Worm (Caenorhabditis elegans) whole organism, late embryonic: ENCODE results near the gene mdt-20.

Source experiments
- C38D4.7 ChIP-seq: fragments of 200-800 bp; sonication (Bioruptor generic); optimal IDR thresholded peaks from 2 replicates; lab custom pipeline; 2018; ENCODE audit warnings: mild to moderate bottlenecking, missing genetic modification characterization, moderate library complexity, missing compliant biosample characterization
- K02D7.2 ChIP-seq: sonication (generic microtip); optimal IDR thresholded peaks from 2 replicates; lab custom pipeline; 2017; ENCODE audit warnings: mild to moderate bottlenecking, missing genetic modification characterization, missing compliant biosample characterization
- K09A11.1 ChIP-seq: sonication (generic microtip); optimal IDR thresholded peaks from 2 replicates; lab custom pipeline; 2017; ENCODE audit warnings: antibody characterized with exemption, mild to moderate bottlenecking, missing genetic modification characterization, missing compliant biosample characterization; ENCODE audit not compliant: insufficient read depth
- T23F11.4 ChIP-seq: fragments of 200-800 bp; sonication (Bioruptor generic); optimal IDR thresholded peaks from 2 replicates; lab custom pipeline; 2018; ENCODE audit warnings: mild to moderate bottlenecking, missing genetic modification characterization, missing compliant biosample characterization
- Y22D7AL.16 ChIP-seq: sonication (generic microtip); optimal IDR thresholded peaks from 2 replicates; lab custom pipeline; 2016; ENCODE audit warnings: missing genetic modification characterization, missing compliant biosample characterization
- ahr-1 ChIP-seq: sonication (generic microtip); optimal IDR thresholded peaks from 2 replicates; lab custom pipeline; 2016; ENCODE audit warnings: missing genetic modification characterization, missing compliant biosample characterization
- ama-1 ChIP-seq: fragments of 150-350 bp; optimal IDR thresholded peaks from 2 replicates; lab custom pipeline; 2014
- ceh-14 ChIP-seq: sonication (generic microtip); optimal IDR thresholded peaks from 2 replicates; lab custom pipeline; 2016; ENCODE audit warnings: missing genotype, missing genetic modification characterization, missing compliant biosample characterization
- ceh-18 ChIP-seq: sonication (generic microtip); optimal IDR thresholded peaks from 2 replicates; lab custom pipeline; 2016; ENCODE audit warnings: missing genetic modification characterization, missing compliant biosample characterization
- ceh-19 ChIP-seq: fragments of 200-800 bp; sonication (Bioruptor generic); optimal IDR thresholded peaks from 2 replicates; lab custom pipeline; 2018; ENCODE audit warnings: mild to moderate bottlenecking, missing genetic modification characterization, missing compliant biosample characterization
- ceh-2 ChIP-seq: sonication (generic microtip); optimal IDR thresholded peaks from 2 replicates; lab custom pipeline; 2016; ENCODE audit warnings: missing genotype, missing genetic modification characterization, missing compliant biosample characterization
- ceh-22 ChIP-seq: sonication (generic microtip); optimal IDR thresholded peaks from 2 replicates; lab custom pipeline; 2017; ENCODE audit warnings: missing biosample characterization, missing genetic modification characterization
- ceh-24 ChIP-seq: sonication (generic microtip); optimal IDR thresholded peaks from 2 replicates; lab custom pipeline; 2016; ENCODE audit warnings: mild to moderate bottlenecking, missing genetic modification characterization, missing compliant biosample characterization
- ceh-30 ChIP-seq: fragments of 150-350 bp; optimal IDR thresholded peaks from 2 replicates; lab custom pipeline; 2014; ENCODE audit warnings: missing biosample characterization, missing genetic modification characterization
- ceh-31 ChIP-seq: sonication (generic microtip); optimal IDR thresholded peaks from 2 replicates; lab custom pipeline; 2016; ENCODE audit warnings: missing genetic modification characterization, missing compliant biosample characterization
- ceh-34 ChIP-seq: sonication (generic microtip); optimal IDR thresholded peaks from 2 replicates; lab custom pipeline; 2016; ENCODE audit warnings: mild to moderate bottlenecking, missing genetic modification characterization, missing compliant biosample characterization
- ceh-45 ChIP-seq: fragments of 200-800 bp; sonication (Bioruptor generic); IDR thresholded peaks from 2 replicates; pipeline ENCODE4 v1.3.6; 2022; ENCODE audit warnings: missing genetic modification reagents, missing genetic modification characterization, missing compliant biosample characterization
- ceh-6 ChIP-seq: fragments of 200-800 bp; sonication (Bioruptor generic); optimal IDR thresholded peaks from 2 replicates; lab custom pipeline; 2018; ENCODE audit warnings: mild to moderate bottlenecking, missing genetic modification characterization, missing compliant biosample characterization
- ceh-9 ChIP-seq: sonication (generic microtip); optimal IDR thresholded peaks from 2 replicates; lab custom pipeline; 2016; ENCODE audit warnings: mild to moderate bottlenecking, missing genetic modification characterization, inconsistent platforms, missing compliant biosample characterization
- dmd-4 ChIP-seq: sonication (generic microtip); optimal IDR thresholded peaks from 2 replicates; lab custom pipeline; 2016; ENCODE audit warnings: borderline replicate concordance, missing genetic modification characterization, missing compliant biosample characterization
- elt-4 ChIP-seq: sonication (generic microtip); optimal IDR thresholded peaks from 2 replicates; lab custom pipeline; 2016; ENCODE audit warnings: missing genetic modification characterization, missing compliant biosample characterization
- eyg-1 ChIP-seq: sonication (generic microtip); optimal IDR thresholded peaks from 2 replicates; lab custom pipeline; 2016; ENCODE audit warnings: missing genotype, missing genetic modification characterization, missing compliant biosample characterization
- fax-1 ChIP-seq: sonication (generic microtip); optimal IDR thresholded peaks from 2 replicates; lab custom pipeline; 2016; ENCODE audit warnings: missing genotype, missing genetic modification characterization, missing compliant biosample characterization
- fkh-10 ChIP-seq: fragments of 150-350 bp; optimal IDR thresholded peaks from 2 replicates; lab custom pipeline; 2014; ENCODE audit warnings: missing biosample characterization, missing genetic modification reagents, missing genetic modification characterization
- fkh-6 ChIP-seq: sonication (generic microtip); optimal IDR thresholded peaks from 2 replicates; lab custom pipeline; 2016; ENCODE audit warnings: missing genetic modification characterization, missing compliant biosample characterization
- hlh-13 ChIP-seq: fragments of 200-800 bp; sonication (Bioruptor generic); optimal IDR thresholded peaks from 2 replicates; lab custom pipeline; 2018; ENCODE audit warnings: mild to moderate bottlenecking, missing genetic modification characterization, missing compliant biosample characterization
- hlh-15 ChIP-seq: sonication (generic microtip); optimal IDR thresholded peaks from 2 replicates; lab custom pipeline; 2016; ENCODE audit warnings: missing genetic modification characterization, missing compliant biosample characterization
- hlh-30 ChIP-seq: sonication (generic microtip); optimal IDR thresholded peaks from 2 replicates; lab custom pipeline; 2017; ENCODE audit warnings: antibody characterized with exemption, missing genetic modification characterization, missing compliant biosample characterization; ENCODE audit not compliant: insufficient read depth
- hlh-6 ChIP-seq: sonication (generic microtip); optimal IDR thresholded peaks from 2 replicates; lab custom pipeline; 2016; ENCODE audit warnings: missing genotype, missing genetic modification characterization, missing compliant biosample characterization
- madf-2 ChIP-seq: sonication (generic microtip); optimal IDR thresholded peaks from 2 replicates; lab custom pipeline; 2017; ENCODE audit warnings: missing genetic modification characterization, missing compliant biosample characterization
- nfya-1 ChIP-seq: sonication (generic microtip); optimal IDR thresholded peaks from 2 replicates; lab custom pipeline; 2017; ENCODE audit warnings: missing genetic modification characterization, mild to moderate bottlenecking, missing compliant biosample characterization, antibody characterized with exemption, moderate library complexity
- nhr-11 ChIP-seq: fragments of 150-350 bp; optimal IDR thresholded peaks from 2 replicates; lab custom pipeline; 2014; ENCODE audit warnings: missing biosample characterization, missing genetic modification characterization
- pag-3 ChIP-seq: sonication (generic microtip); optimal IDR thresholded peaks from 2 replicates; lab custom pipeline; 2016; ENCODE audit warnings: missing compliant biosample characterization, missing genetic modification characterization, borderline replicate concordance
- pha-4 ChIP-seq: fragments of 150-350 bp; optimal IDR thresholded peaks from 2 replicates; lab custom pipeline; 2018; ENCODE audit warnings: missing biosample characterization, missing genetic modification reagents, missing genetic modification characterization
- pros-1 ChIP-seq: fragments of 150-350 bp; optimal IDR thresholded peaks from 2 replicates; lab custom pipeline; 2014; ENCODE audit warnings: missing biosample characterization, missing genetic modification reagents, missing genetic modification characterization
- rnt-1 ChIP-seq: sonication (generic microtip); optimal IDR thresholded peaks from 2 replicates; lab custom pipeline; 2016; ENCODE audit warnings: missing genetic modification characterization, missing compliant biosample characterization
- sdc-2 ChIP-seq: sonication (generic microtip); optimal IDR thresholded peaks from 2 replicates; lab custom pipeline; 2016; ENCODE audit warnings: missing genotype, missing genetic modification characterization, missing compliant biosample characterization
- sox-4 ChIP-seq: sonication (generic microtip); optimal IDR thresholded peaks from 2 replicates; lab custom pipeline; 2017; ENCODE audit warnings: mild to moderate bottlenecking, missing genetic modification characterization, inconsistent platforms, missing compliant biosample characterization
- syd-9 ChIP-seq: sonication (generic microtip); optimal IDR thresholded peaks from 2 replicates; lab custom pipeline; 2016; ENCODE audit warnings: mild to moderate bottlenecking, missing genetic modification characterization, moderate library complexity, missing compliant biosample characterization
- tbx-2 ChIP-seq: sonication (generic microtip); optimal IDR thresholded peaks from 2 replicates; lab custom pipeline; 2016; ENCODE audit warnings: missing genetic modification characterization, missing compliant biosample characterization
- unc-3 ChIP-seq, 2 experiments: fragments of 200-800 bp in 1 of 2; sonication (Bioruptor generic) in 1 of 2; sonication (generic microtip) in 1 of 2; conservative IDR thresholded peaks in 1 of 2; optimal IDR thresholded peaks in 1 of 2; 2 replicates each; pipeline versions ENCODE4 v1.3.6 to Lab custom; 2016 to 2022; ENCODE audit warnings: missing compliant biosample characterization in 2 of 2, missing genetic modification characterization in 2 of 2, missing genetic modification reagents in 1 of 2
- unc-55 ChIP-seq: sonication (generic microtip); optimal IDR thresholded peaks from 2 replicates; lab custom pipeline; 2017; ENCODE audit warnings: missing biosample characterization, missing genetic modification reagents, missing genetic modification characterization
- unc-86 ChIP-seq: sonication (generic microtip); optimal IDR thresholded peaks from 2 replicates; lab custom pipeline; 2016; ENCODE audit warnings: missing genetic modification characterization, missing compliant biosample characterization
- zip-5 ChIP-seq: sonication (generic microtip); optimal IDR thresholded peaks from 2 replicates; lab custom pipeline; 2016; ENCODE audit warnings: missing genetic modification characterization, missing compliant biosample characterization

mdt-20 gene

ce11 chrIV:1168311-1168965, 19.2 kb upstream of the mdt-20 start:
- TF ChIP-seq eyg-1 (tag; lab: Kevin White, UChicago) = no peak
- no peak for TF ChIP-seq madf-2
- peak; percentile 20 for TF ChIP-seq nfya-1 (tag; lab: Kevin White, UChicago)
- TF ChIP-seq pros-1 (tag; lab: Kevin White, UChicago) = peak; percentile 5
- no peak for TF ChIP-seq tbx-2 (tag; lab: Kevin White, UChicago)
- TF ChIP-seq unc-55 (GFP tag; lab: Kevin White, UChicago) = peak; percentile 20
- no peak for TF ChIP-seq T23F11.4
- TF ChIP-seq hlh-30 (tag; lab: Kevin White, UChicago) = peak; percentile 67
- no peak for TF ChIP-seq pha-4
- TF ChIP-seq rnt-1 = peak; percentile 1
- no peak for TF ChIP-seq unc-86 (tag; lab: Kevin White, UChicago)
- TF ChIP-seq fax-1 = no peak
- no peak for TF ChIP-seq ceh-19 (GFP tag; lab: Kevin White, UChicago)
- TF ChIP-seq pag-3 = no peak

- TF ChIP-seq ahr-1 (tag; lab: Kevin White, UChicago) (no peak), hlh-6 (tag; lab: Kevin White, UChicago) (no peak), ceh-45 (GFP tag; lab: Robert Waterston, UW) (no peak), fax-1 (no peak), ceh-22 (tag; lab: Kevin White, UChicago) (no peak), ceh-18 (no peak), ceh-34 (tag; lab: Kevin White, UChicago) (no peak), ceh-6 (GFP tag; lab: Kevin White, UChicago) (no peak), ama-1 (lab: Kevin White, UChicago) (no peak), C38D4.7 (GFP tag; lab: Kevin White, UChicago) (no peak), ceh-14 (tag; lab: Kevin White, UChicago) (no peak), K02D7.2 (tag; lab: Kevin White, UChicago) (no peak), nhr-11 (tag; lab: Kevin White, UChicago) (no peak)
These were observed 17.2 kb upstream of the mdt-20 start, which contains the start of gene cec-2 for ce11 chrIV:1170408-1170807. Gene cec-2 (plus strand): TSS chrIV:1170708.

ce11 chrIV:1174411-1174810, 13.2 kb upstream of the mdt-20 start:
- TF ChIP-seq ceh-24 (tag; lab: Kevin White, UChicago) = no peak
- no peak for TF ChIP-seq fkh-6 (tag; lab: Kevin White, UChicago)
- no peak for TF ChIP-seq dmd-4 (tag; lab: Kevin White, UChicago)
- no peak for TF ChIP-seq pag-3
- TF ChIP-seq ceh-45 (GFP tag; lab: Robert Waterston, UW) = no peak
- no peak for TF ChIP-seq K02D7.2 (tag; lab: Kevin White, UChicago)
- TF ChIP-seq sox-4 = no peak
- no peak for TF ChIP-seq Y22D7AL.16 (tag; lab: Kevin White, UChicago)
- no peak for TF ChIP-seq hlh-13
- no peak for TF ChIP-seq pros-1 (tag; lab: Kevin White, UChicago)
- TF ChIP-seq ceh-9 (tag; lab: Kevin White, UChicago) = no peak
- no peak for TF ChIP-seq T23F11.4
- no peak for TF ChIP-seq eyg-1 (tag; lab: Kevin White, UChicago)
- no peak for TF ChIP-seq syd-9 (tag; lab: Kevin White, UChicago)
- no peak for TF ChIP-seq zip-5 (tag; lab: Kevin White, UChicago)

ce11 chrIV:1176613-1177012, 11.0 kb upstream of the mdt-20 start:
- TF ChIP-seq unc-3 (GFP tag; conservative IDR thresholded peaks at IDR 0.05; lab: Robert Waterston, UW) (no peak), unc-3 (tag; optimal IDR thresholded peaks at IDR 0.05; lab: Kevin White, UChicago) (no peak), C38D4.7 (GFP tag; lab: Kevin White, UChicago) (no peak), hlh-15 (tag; lab: Kevin White, UChicago) (no peak), ceh-18 (no peak), ceh-2 (tag; lab: Kevin White, UChicago) (no peak), hlh-6 (tag; lab: Kevin White, UChicago) (no peak), fkh-10 (no peak), rnt-1 (no peak), T23F11.4 (no peak), sdc-2 (tag; lab: Kevin White, UChicago) (no peak), eyg-1 (tag; lab: Kevin White, UChicago) (no peak), K09A11.1 (tag; lab: Kevin White, UChicago) (no peak), ceh-31 (no peak), ceh-30 (tag; lab: Kevin White, UChicago) (no peak), syd-9 (tag; lab: Kevin White, UChicago) (no peak), pha-4 (no peak), elt-4 (no peak)
